Fruit fly (Drosophila melanogaster): Measurements from ENCODE around the gene LpR1.

- TF ChIP-seq eg (GFP tag; IDR thresholded peaks at IDR 0.05) (no peak), CG9139 (GFP tag; optimal IDR thresholded peaks at IDR 0.05) (no peak), dac (GFP tag; optimal IDR thresholded peaks at IDR 0.05) (no peak), CG6276 (GFP tag; optimal IDR thresholded peaks at IDR 0.05) (no peak)
These were observed 48.7 kb upstream of the LpR1 start, which contains the start of the genes Acam and CG17770 for dm6 chr3R:25811611-25812010.

Data from whole organism, prepupa.